Fruit fly (Drosophila melanogaster): ENCODE results near the gene CG14689.

CG14689 gene

dm6 chr3R:10679911-10680310 lies 31.1 kb downstream of the CG14689 start:
- TF ChIP-seq CG8478 (optimal IDR thresholded peaks at IDR 0.05) (no peak), EcR (GFP tag; optimal IDR thresholded peaks at IDR 0.05) (no peak), psq (optimal IDR thresholded peaks at IDR 0.05) (no peak)

- TF ChIP-seq EcR (GFP tag; optimal IDR thresholded peaks at IDR 0.05) = no peak
- TF ChIP-seq psq (optimal IDR thresholded peaks at IDR 0.05) = no peak
- TF ChIP-seq CG8478 (optimal IDR thresholded peaks at IDR 0.05) = no peak
- no peak for TF ChIP-seq usp (GFP tag; optimal IDR thresholded peaks at IDR 0.05)
- no peak for TF ChIP-seq pan (optimal IDR thresholded peaks at IDR 0.05)
- no peak for TF ChIP-seq Dll (optimal IDR thresholded peaks at IDR 0.05)
Observed at dm6 chr3R:10678935-10679565, 32.0 kb downstream of the CG14689 start.

dm6 chr3R:10677245-10677902 lies 33.7 kb downstream of the CG14689 start, which contains the start of gene CG6465:
Gene CG6465, minus strand, starts transcription at chr3R:10677251.
- TF ChIP-seq EcR (GFP tag; optimal IDR thresholded peaks at IDR 0.05) (peak; percentile 57 to 89), usp (GFP tag; optimal IDR thresholded peaks at IDR 0.05) (no peak), Dll (optimal IDR thresholded peaks at IDR 0.05) (no peak), psq (optimal IDR thresholded peaks at IDR 0.05) (no peak), pan (optimal IDR thresholded peaks at IDR 0.05) (no peak), CG8478 (optimal IDR thresholded peaks at IDR 0.05) (no peak)

dm6 chr3R:10675101-10675500 lies 35.9 kb downstream of the CG14689 start:
- TF ChIP-seq usp (GFP tag; optimal IDR thresholded peaks at IDR 0.05) (no peak), EcR (GFP tag; optimal IDR thresholded peaks at IDR 0.05) (no peak), pan (optimal IDR thresholded peaks at IDR 0.05) (no peak), CG8478 (optimal IDR thresholded peaks at IDR 0.05) (no peak), Dll (optimal IDR thresholded peaks at IDR 0.05) (no peak), psq (optimal IDR thresholded peaks at IDR 0.05) (no peak)

dm6 chr3R:10673571-10673970 lies 37.5 kb downstream of the CG14689 start:
- TF ChIP-seq CG8478 (optimal IDR thresholded peaks at IDR 0.05) (no peak), Dll (optimal IDR thresholded peaks at IDR 0.05) (no peak), EcR (GFP tag; optimal IDR thresholded peaks at IDR 0.05) (no peak), pan (optimal IDR thresholded peaks at IDR 0.05) (no peak), usp (GFP tag; optimal IDR thresholded peaks at IDR 0.05) (no peak), psq (optimal IDR thresholded peaks at IDR 0.05) (no peak)

- no peak for TF ChIP-seq psq (optimal IDR thresholded peaks at IDR 0.05)
- no peak for TF ChIP-seq EcR (GFP tag; optimal IDR thresholded peaks at IDR 0.05)
- no peak for TF ChIP-seq Dll (optimal IDR thresholded peaks at IDR 0.05)
- TF ChIP-seq pan (optimal IDR thresholded peaks at IDR 0.05) = no peak
- TF ChIP-seq CG8478 (optimal IDR thresholded peaks at IDR 0.05) = no peak
- TF ChIP-seq usp (GFP tag; optimal IDR thresholded peaks at IDR 0.05) = no peak
Observed at dm6 chr3R:10672680-10673079, 38.4 kb downstream of the CG14689 start.

- no peak for TF ChIP-seq Dll (optimal IDR thresholded peaks at IDR 0.05)
- TF ChIP-seq EcR (GFP tag; optimal IDR thresholded peaks at IDR 0.05) = no peak
- TF ChIP-seq CG8478 (optimal IDR thresholded peaks at IDR 0.05) = no peak
- TF ChIP-seq pan (optimal IDR thresholded peaks at IDR 0.05) = no peak
- TF ChIP-seq usp (GFP tag; optimal IDR thresholded peaks at IDR 0.05) = no peak
- no peak for TF ChIP-seq psq (optimal IDR thresholded peaks at IDR 0.05)
Observed at dm6 chr3R:10669950-10670349, 41.1 kb downstream of the CG14689 start.

- TF ChIP-seq EcR (GFP tag; optimal IDR thresholded peaks at IDR 0.05) (no peak), psq (optimal IDR thresholded peaks at IDR 0.05) (no peak), Dll (optimal IDR thresholded peaks at IDR 0.05) (no peak), CG8478 (optimal IDR thresholded peaks at IDR 0.05) (no peak), usp (GFP tag; optimal IDR thresholded peaks at IDR 0.05) (no peak), pan (optimal IDR thresholded peaks at IDR 0.05) (no peak)
Observed at dm6 chr3R:10667964-10668363, 43.1 kb downstream of the CG14689 start.

- peak; percentile 39 for TF ChIP-seq CG8478 (optimal IDR thresholded peaks at IDR 0.05)
- no peak for TF ChIP-seq psq (optimal IDR thresholded peaks at IDR 0.05)
Observed at dm6 chr3R:10664942-10665341, 46.1 kb downstream of the CG14689 start.

- no peak for TF ChIP-seq EcR (GFP tag; optimal IDR thresholded peaks at IDR 0.05)
- TF ChIP-seq usp (GFP tag; optimal IDR thresholded peaks at IDR 0.05) = no peak
- no peak for TF ChIP-seq Dll (optimal IDR thresholded peaks at IDR 0.05)
- TF ChIP-seq psq (optimal IDR thresholded peaks at IDR 0.05) = no peak
- no peak for TF ChIP-seq pan (optimal IDR thresholded peaks at IDR 0.05)
- no peak for TF ChIP-seq CG8478 (optimal IDR thresholded peaks at IDR 0.05)
Observed at dm6 chr3R:10661098-10661497, 50.0 kb downstream of the CG14689 start.

Data from whole organism.